Worm (Caenorhabditis elegans) whole organism, L4 larva: ENCODE results near the gene mex-5.

Experiments
- F49E8.2 ChIP-seq: sonication (generic microtip); optimal IDR thresholded peaks from 2 replicates; lab custom pipeline; 2016; ENCODE audit warnings: missing compliant biosample characterization, mild to moderate bottlenecking, missing genetic modification characterization, borderline replicate concordance
- R02D3.7 ChIP-seq: fragments of 150-350 bp; sonication (generic microtip); optimal IDR thresholded peaks from 3 replicates; lab custom pipeline; 2014; ENCODE audit warnings: missing biosample characterization, missing genetic modification characterization
- T26A8.4 ChIP-seq: fragments of 200-800 bp; sonication (Bioruptor generic); IDR thresholded peaks from 2 replicates; pipeline ENCODE4 v1.3.6; 2022; ENCODE audit warnings: missing genetic modification characterization, missing compliant biosample characterization
- Y105C5A.15 ChIP-seq: fragments of 200-800 bp; sonication (Bioruptor generic); IDR thresholded peaks from 2 replicates; pipeline ENCODE4 v1.3.6; 2022; ENCODE audit warnings: missing genetic modification characterization, missing compliant biosample characterization
- Y48G9A.11 ChIP-seq: fragments of 200-800 bp; sonication (Bioruptor generic); IDR thresholded peaks from 2 replicates; pipeline ENCODE4 v1.3.6; 2022; ENCODE audit warnings: missing genetic modification reagents, missing genetic modification characterization, missing compliant biosample characterization
- ZK337.2 ChIP-seq: fragments of 200-800 bp; sonication (Bioruptor generic); IDR thresholded peaks from 2 replicates; pipeline ENCODE4 v1.3.6; 2022; ENCODE audit warnings: missing genetic modification reagents, missing genetic modification characterization, missing compliant biosample characterization
- ZK546.5 ChIP-seq, 2 experiments: sonication (generic microtip); optimal IDR thresholded peaks; 2 replicates each; lab custom pipeline; 2017; ENCODE audit warnings: missing biosample characterization in 2 of 2, missing genetic modification characterization in 2 of 2
- aha-1 ChIP-seq: fragments of 150-350 bp; peaks from one replicate; lab custom pipeline; 2014; ENCODE audit warnings: missing biosample characterization, missing genetic modification characterization
- ama-1 ChIP-seq: fragments of 150-350 bp; optimal IDR thresholded peaks from 2 replicates; lab custom pipeline; 2014; ENCODE audit warnings: inconsistent platforms, mixed read lengths
- arid-1 ChIP-seq: fragments of 200-800 bp; sonication (Bioruptor generic); conservative IDR thresholded peaks from 2 replicates; pipeline ENCODE4 v1.3.6; 2022; ENCODE audit warnings: missing genetic modification reagents, missing genetic modification characterization, missing compliant biosample characterization
- attf-4 ChIP-seq: sonication (generic microtip); optimal IDR thresholded peaks from 3 replicates; lab custom pipeline; 2017; ENCODE audit warnings: missing biosample characterization, missing genetic modification characterization
- ceh-32 ChIP-seq: sonication (generic microtip); optimal IDR thresholded peaks from 2 replicates; lab custom pipeline; 2016; ENCODE audit warnings: mild to moderate bottlenecking, missing genetic modification characterization, missing compliant biosample characterization; ENCODE audit not compliant: poor library complexity
- ceh-62 ChIP-seq: sonication (generic microtip); optimal IDR thresholded peaks from 2 replicates; lab custom pipeline; 2017; ENCODE audit warnings: missing biosample characterization, missing genetic modification characterization
- cey-2 ChIP-seq: sonication (generic microtip); optimal IDR thresholded peaks from 3 replicates; lab custom pipeline; 2017; ENCODE audit warnings: missing genetic modification characterization, mild to moderate bottlenecking, missing compliant biosample characterization, antibody characterized with exemption, borderline replicate concordance; ENCODE audit not compliant: insufficient read depth
- daf-16 ChIP-seq, 3 experiments: sonication (generic microtip); optimal IDR thresholded peaks; 2 replicates each; lab custom pipeline; 2016 to 2017; ENCODE audit warnings: missing genetic modification characterization in 3 of 3, missing genetic modification reagents in 3 of 3, mild to moderate bottlenecking in 2 of 3, missing compliant biosample characterization in 2 of 3, missing biosample characterization in 1 of 3, moderate library complexity in 1 of 3
- daf-19 ChIP-seq: fragments of 200-800 bp; sonication (Bioruptor generic); conservative IDR thresholded peaks from 2 replicates; pipeline ENCODE4 v1.3.6; 2022; ENCODE audit warnings: missing genetic modification characterization, missing compliant biosample characterization
- dmd-6 ChIP-seq: fragments of 200-800 bp; sonication (Bioruptor generic); IDR thresholded peaks from 2 replicates; pipeline ENCODE4 v1.3.6; 2022; ENCODE audit warnings: missing genetic modification reagents, missing genetic modification characterization, missing compliant biosample characterization
- dpl-1 ChIP-seq: fragments of 150-350 bp; optimal IDR thresholded peaks from 2 replicates; lab custom pipeline; 2014; ENCODE audit warnings: missing biosample characterization, missing genetic modification reagents, missing genetic modification characterization
- duxl-1 ChIP-seq: sonication (generic microtip); optimal IDR thresholded peaks from 2 replicates; lab custom pipeline; 2016; ENCODE audit warnings: mild to moderate bottlenecking, missing genetic modification characterization, moderate library complexity, missing compliant biosample characterization; ENCODE audit not compliant: poor library complexity
- dve-1 ChIP-seq: sonication (generic microtip); optimal IDR thresholded peaks from 2 replicates; lab custom pipeline; 2017; ENCODE audit warnings: antibody characterized with exemption, mild to moderate bottlenecking, missing genetic modification characterization, missing compliant biosample characterization; ENCODE audit not compliant: insufficient read depth
- gei-8 ChIP-seq: fragments of 200-800 bp; sonication (Bioruptor generic); optimal IDR thresholded peaks from 2 replicates; lab custom pipeline; 2018; ENCODE audit warnings: mild to moderate bottlenecking, missing genetic modification characterization, missing compliant biosample characterization
- hlh-11 ChIP-seq: fragments of 200-800 bp; sonication (Bioruptor generic); optimal IDR thresholded peaks from 2 replicates; lab custom pipeline; 2018; ENCODE audit warnings: mild to moderate bottlenecking, missing genetic modification characterization, missing compliant biosample characterization
- hlh-30 ChIP-seq: sonication (generic microtip); optimal IDR thresholded peaks from 2 replicates; lab custom pipeline; 2017; ENCODE audit warnings: antibody characterized with exemption, mild to moderate bottlenecking, missing genetic modification characterization, missing compliant biosample characterization; ENCODE audit not compliant: insufficient read depth
- lin-1 ChIP-seq: fragments of 200-800 bp; sonication (Bioruptor generic); IDR thresholded peaks from 2 replicates; pipeline ENCODE4 v1.3.6; 2022; ENCODE audit warnings: missing genetic modification reagents, missing genetic modification characterization, missing compliant biosample characterization
- lin-15B ChIP-seq: fragments of 150-350 bp; sonication (generic microtip); optimal IDR thresholded peaks from 3 replicates; lab custom pipeline; 2014; ENCODE audit warnings: missing biosample characterization, missing genetic modification characterization
- lin-38 ChIP-seq: fragments of 200-800 bp; sonication (Bioruptor generic); IDR thresholded peaks from 2 replicates; pipeline ENCODE4 v1.3.6; 2022; ENCODE audit warnings: missing genetic modification reagents, missing genetic modification characterization, missing compliant biosample characterization
- mdt-29 ChIP-seq: fragments of 200-800 bp; sonication (Bioruptor generic); IDR thresholded peaks from 2 replicates; pipeline ENCODE4 v1.3.6; 2022; ENCODE audit warnings: missing genetic modification reagents, missing genetic modification characterization, missing compliant biosample characterization
- mes-2 ChIP-seq: sonication (generic microtip); optimal IDR thresholded peaks from 2 replicates; lab custom pipeline; 2016; ENCODE audit warnings: missing genotype, mild to moderate bottlenecking, missing genetic modification characterization, missing compliant biosample characterization; ENCODE audit not compliant: poor library complexity, severe bottlenecking
- mxl-2 ChIP-seq: fragments of 200-800 bp; sonication (Bioruptor generic); conservative IDR thresholded peaks from 2 replicates; pipeline ENCODE4 v1.3.6; 2022; ENCODE audit warnings: missing genetic modification reagents, missing genetic modification characterization, missing compliant biosample characterization
- nhr-102 ChIP-seq: sonication (generic microtip); optimal IDR thresholded peaks from 2 replicates; lab custom pipeline; 2016; ENCODE audit warnings: mild to moderate bottlenecking, missing genetic modification characterization, moderate library complexity, missing compliant biosample characterization
- nhr-11 ChIP-seq: fragments of 150-350 bp; optimal IDR thresholded peaks from 2 replicates; lab custom pipeline; 2014; ENCODE audit warnings: missing biosample characterization, missing genetic modification characterization
- nhr-111 ChIP-seq: fragments of 200-800 bp; sonication (Bioruptor generic); optimal IDR thresholded peaks from 2 replicates; lab custom pipeline; 2018; ENCODE audit warnings: mild to moderate bottlenecking, missing genetic modification characterization, missing compliant biosample characterization
- nhr-237 ChIP-seq: sonication (generic microtip); optimal IDR thresholded peaks from 2 replicates; lab custom pipeline; 2017; ENCODE audit warnings: missing biosample characterization, missing genetic modification characterization
- nhr-28 ChIP-seq: fragments of 150-350 bp; optimal IDR thresholded peaks from 2 replicates; lab custom pipeline; 2014; ENCODE audit warnings: missing biosample characterization, missing genetic modification characterization
- pqm-1 ChIP-seq: sonication (generic microtip); optimal IDR thresholded peaks from 2 replicates; lab custom pipeline; 2017; ENCODE audit warnings: missing biosample characterization, missing genetic modification characterization
- sdz-12 ChIP-seq: fragments of 200-800 bp; sonication (Bioruptor generic); optimal IDR thresholded peaks from 2 replicates; lab custom pipeline; 2018; ENCODE audit warnings: mild to moderate bottlenecking, missing genetic modification characterization, missing compliant biosample characterization
- skn-1 ChIP-seq: fragments of 150-350 bp; optimal IDR thresholded peaks from 2 replicates; lab custom pipeline; 2014; ENCODE audit warnings: missing biosample characterization, missing genetic modification characterization
- snpc-1.2 ChIP-seq: fragments of 200-800 bp; sonication (Bioruptor generic); IDR thresholded peaks from 2 replicates; pipeline ENCODE4 v1.3.6; 2022; ENCODE audit warnings: missing genetic modification reagents, missing genetic modification characterization, missing compliant biosample characterization
- snpc-4 ChIP-seq: fragments of 150-350 bp; optimal IDR thresholded peaks from 2 replicates; lab custom pipeline; 2014; ENCODE audit warnings: missing biosample characterization, missing genetic modification characterization
- spr-1 ChIP-seq: sonication (generic microtip); optimal IDR thresholded peaks from 2 replicates; lab custom pipeline; 2016; ENCODE audit warnings: mild to moderate bottlenecking, missing genetic modification characterization, missing compliant biosample characterization
- spr-3 ChIP-seq: fragments of 200-800 bp; sonication (Bioruptor generic); optimal IDR thresholded peaks from 2 replicates; lab custom pipeline; 2018; ENCODE audit warnings: mild to moderate bottlenecking, missing genetic modification characterization, missing compliant biosample characterization
- tag-97 ChIP-seq: fragments of 200-800 bp; sonication (Bioruptor generic); IDR thresholded peaks from 2 replicates; pipeline ENCODE4 v1.3.6; 2022; ENCODE audit warnings: missing genetic modification characterization, missing compliant biosample characterization
- tra-1 ChIP-seq: fragments of 200-800 bp; sonication (Bioruptor generic); IDR thresholded peaks from 2 replicates; pipeline ENCODE4 v1.3.6; 2022; ENCODE audit warnings: missing genetic modification reagents, missing genetic modification characterization, missing compliant biosample characterization
- unc-130 ChIP-seq: sonication (generic microtip); optimal IDR thresholded peaks from 2 replicates; lab custom pipeline; 2016; ENCODE audit warnings: missing genetic modification reagents, missing genetic modification characterization, missing compliant biosample characterization
- unc-62 ChIP-seq, 3 experiments: fragments of 150-350 bp in 1 of 3; sonication (generic microtip); optimal IDR thresholded peaks in 2 of 3; peaks in 1 of 3; 1 replicate in 1 of 3; 2 replicates in 2 of 3; lab custom pipeline; 2014 to 2017; ENCODE audit warnings: missing biosample characterization in 3 of 3, missing genetic modification characterization in 3 of 3, missing genetic modification reagents in 3 of 3, missing genotype in 1 of 3
- vab-7 ChIP-seq: fragments of 200-800 bp; sonication (Bioruptor generic); IDR thresholded peaks from 2 replicates; pipeline ENCODE4 v1.3.6; 2022; ENCODE audit warnings: missing genetic modification reagents, missing genetic modification characterization, missing compliant biosample characterization
- zag-1 ChIP-seq: fragments of 150-350 bp; optimal IDR thresholded peaks from 2 replicates; lab custom pipeline; 2014; ENCODE audit warnings: missing biosample characterization, missing genetic modification characterization
- zfp-2 ChIP-seq: sonication (generic microtip); optimal IDR thresholded peaks from 2 replicates; lab custom pipeline; 2016; ENCODE audit warnings: mild to moderate bottlenecking, missing genetic modification characterization, missing compliant biosample characterization
- zip-11 ChIP-seq: fragments of 200-800 bp; sonication (Bioruptor generic); IDR thresholded peaks from 2 replicates; pipeline ENCODE4 v1.3.6; 2022; ENCODE audit warnings: missing genetic modification characterization, missing compliant biosample characterization
- ztf-7 ChIP-seq: fragments of 150-350 bp; optimal IDR thresholded peaks from 2 replicates; lab custom pipeline; 2014; ENCODE audit warnings: missing biosample characterization, missing genetic modification characterization

The mex-5 gene

ce11 chrIV:13386043-13386442 lies 32.5 kb downstream of the mex-5 start, which contains the start of the genes Y62E10A.20, Y62E10A.23 and mdt-9:
Y62E10A.20 (minus strand) TSS chrIV:13386091.
Y62E10A.23 (plus strand) TSS chrIV:13386324.
mdt-9 (plus strand) TSS chrIV:13386380.
- TF ChIP-seq tag-97 (GFP tag; lab: Robert Waterston, UW) (no peak), lin-15B (tag; lab: Kevin White, UChicago) (peak; percentile 7), nhr-237 (tag; lab: Kevin White, UChicago) (no peak), zag-1 (no peak), ama-1 (lab: Kevin White, UChicago) (peak; percentile 20), ceh-32 (tag; lab: Kevin White, UChicago) (no peak), R02D3.7 (tag; lab: Kevin White, UChicago) (no peak), sdz-12 (GFP tag; lab: Kevin White, UChicago) (no peak), duxl-1 (tag; lab: Kevin White, UChicago) (no peak), spr-1 (tag; lab: Kevin White, UChicago) (peak; percentile 0), aha-1 (tag; lab: Kevin White, UChicago) (peak; percentile 96), Y48G9A.11 (no peak), cey-2 (no peak), dpl-1 (GFP tag; lab: Kevin White, UChicago) (peak; percentile 74), hlh-11 (tag; lab: Kevin White, UChicago) (no peak), arid-1 (0 out of 2 replicates have a peak, but pooled peaks have one; percentile 48), attf-4 (tag; lab: Kevin White, UChicago) (no peak), snpc-1.2 (GFP tag; lab: Robert Waterston, UW) (0 out of 2 replicates have a peak, but pooled peaks have one; percentile 67), daf-16 (GFP tag; optimal IDR thresholded peaks at IDR 0.05; lab: Kevin White, UChicago) (no peak), daf-16 (tag; optimal IDR thresholded peaks at IDR 0.05; lab: Kevin White, UChicago) (peak; percentile 31), ZK337.2 (GFP tag; lab: Robert Waterston, UW) (no peak), ceh-62 (tag; lab: Kevin White, UChicago) (no peak), nhr-11 (tag; lab: Kevin White, UChicago) (no peak), unc-62 (GFP tag; optimal IDR thresholded peaks at IDR 0.05 in 1 of 2; lab: Kevin White, UChicago) (no peak), unc-62 (tag; optimal IDR thresholded peaks at IDR 0.05; lab: Kevin White, UChicago) (no peak), tra-1 (GFP tag; lab: Robert Waterston, UW) (no peak), T26A8.4 (0 out of 2 replicates have a peak, but pooled peaks have one; percentile 46), zip-11 (no peak), snpc-4 (tag; lab: Kevin White, UChicago) (no peak), dmd-6 (GFP tag; lab: Robert Waterston, UW) (no peak), nhr-102 (tag; lab: Kevin White, UChicago) (peak; percentile 19), mes-2 (tag; lab: Kevin White, UChicago) (peak; percentile 94), mdt-29 (GFP tag; lab: Robert Waterston, UW) (no peak), Y105C5A.15 (no peak), hlh-30 (tag; lab: Kevin White, UChicago) (peak; percentile 45), gei-8 (GFP tag; lab: Kevin White, UChicago) (no peak), ZK546.5 (tag; optimal IDR thresholded peaks at IDR 0.05; lab: Kevin White, UChicago) (no peak), vab-7 (GFP tag; lab: Robert Waterston, UW) (no peak), unc-130 (GFP tag; lab: Kevin White, UChicago) (peak; percentile 78), F49E8.2 (no peak), zfp-2 (no peak), nhr-111 (no peak), dve-1 (tag; lab: Kevin White, UChicago) (peak; percentile 70), mxl-2 (GFP tag; lab: Robert Waterston, UW) (no peak), lin-1 (GFP tag; lab: Robert Waterston, UW) (no peak), lin-38 (GFP tag; lab: Robert Waterston, UW) (peak; percentile 96), daf-19 (GFP tag; lab: Robert Waterston, UW) (no peak), ztf-7 (tag; lab: Kevin White, UChicago) (peak; percentile 65), pqm-1 (tag; lab: Kevin White, UChicago) (no peak), skn-1 (tag; lab: Kevin White, UChicago) (no peak), nhr-28 (peak; percentile 30), spr-3 (GFP tag; lab: Kevin White, UChicago) (no peak)
